Fruit fly (Drosophila melanogaster) Kc167 (cell line): ENCODE results near the gene Lsd-1.

Experiments used
- Myc ChIP-seq: fragments of >200 bp; optimal IDR thresholded peaks from 2 replicates; lab custom pipeline; 2017; ENCODE audit warnings: missing external identifiers
- Sin3A ChIP-seq: fragments of >200 bp; optimal IDR thresholded peaks from 2 replicates; lab custom pipeline; 2018; ENCODE audit warnings: missing external identifiers
- h ChIP-seq: fragments of >200 bp; optimal IDR thresholded peaks from 3 replicates; lab custom pipeline; 2018; ENCODE audit warnings: missing external identifiers
- insv ChIP-seq: fragments of >200 bp; optimal IDR thresholded peaks from 3 replicates; lab custom pipeline; 2018; ENCODE audit warnings: missing external identifiers
- psq ChIP-seq: fragments of >200 bp; optimal IDR thresholded peaks from 2 replicates; lab custom pipeline; 2017; ENCODE audit warnings: missing external identifiers
- ttk ChIP-seq: sonication (Bioruptor generic); optimal IDR thresholded peaks from 2 replicates; lab custom pipeline; 2017; ENCODE audit warnings: missing external identifiers

The Lsd-1 gene

DNA sequence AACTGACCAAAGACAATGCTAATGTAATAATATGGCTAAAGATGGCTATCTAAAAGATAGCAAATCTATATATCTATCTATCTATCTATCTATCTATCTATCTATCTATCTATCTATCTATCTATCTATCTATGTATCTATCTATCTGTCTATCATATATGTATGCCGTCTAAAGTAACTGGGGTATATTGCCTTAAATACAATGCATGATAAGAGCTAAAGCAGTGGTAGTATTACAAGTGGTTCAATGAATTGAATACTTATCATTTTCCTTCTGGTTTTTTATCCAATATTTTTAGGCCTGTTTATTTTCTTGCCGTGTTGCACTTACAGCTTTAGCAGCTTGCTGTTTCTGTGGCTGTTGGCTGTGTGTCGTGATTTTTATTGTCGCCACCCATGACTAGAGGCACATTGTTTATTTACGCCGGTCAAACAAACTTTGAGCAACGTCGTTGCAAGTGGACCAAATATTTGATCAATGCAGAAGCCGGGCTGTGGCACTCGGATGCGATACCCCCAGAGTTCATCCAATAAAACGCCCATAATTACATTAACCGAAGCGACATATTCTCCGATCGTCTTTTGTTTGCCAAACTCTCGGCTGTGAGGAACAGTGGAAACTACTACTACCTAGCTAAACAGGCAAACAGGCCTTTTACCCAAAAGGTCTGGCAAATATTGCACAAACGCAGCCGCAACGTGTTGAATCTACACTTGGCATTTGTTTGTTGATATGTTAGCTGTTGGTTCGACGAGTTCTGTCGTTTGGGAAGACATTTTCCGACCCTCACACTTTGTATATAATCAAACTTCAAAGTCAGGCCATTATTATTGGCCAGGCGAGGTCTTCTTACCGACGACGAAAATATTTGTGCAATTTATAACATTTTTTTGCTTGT, 25.7 kb upstream of the Lsd-1 start:
- no peak for TF ChIP-seq ttk
- no peak for TF ChIP-seq psq (lab: Kevin White, UChicago)
- no peak for TF ChIP-seq Sin3A (lab: Kevin White, UChicago)
- no peak for TF ChIP-seq Myc
- TF ChIP-seq insv (lab: Kevin White, UChicago) = no peak
- no peak for TF ChIP-seq h (lab: Kevin White, UChicago)

- no peak for TF ChIP-seq Sin3A (lab: Kevin White, UChicago)
- no peak for TF ChIP-seq psq (lab: Kevin White, UChicago)
- TF ChIP-seq ttk = no peak
- no peak for TF ChIP-seq insv (lab: Kevin White, UChicago)
- TF ChIP-seq Myc = no peak
- no peak for TF ChIP-seq h (lab: Kevin White, UChicago)
Measured at dm6 chr3R:23740968-23741367, 22.7 kb upstream of the Lsd-1 start.

DNA sequence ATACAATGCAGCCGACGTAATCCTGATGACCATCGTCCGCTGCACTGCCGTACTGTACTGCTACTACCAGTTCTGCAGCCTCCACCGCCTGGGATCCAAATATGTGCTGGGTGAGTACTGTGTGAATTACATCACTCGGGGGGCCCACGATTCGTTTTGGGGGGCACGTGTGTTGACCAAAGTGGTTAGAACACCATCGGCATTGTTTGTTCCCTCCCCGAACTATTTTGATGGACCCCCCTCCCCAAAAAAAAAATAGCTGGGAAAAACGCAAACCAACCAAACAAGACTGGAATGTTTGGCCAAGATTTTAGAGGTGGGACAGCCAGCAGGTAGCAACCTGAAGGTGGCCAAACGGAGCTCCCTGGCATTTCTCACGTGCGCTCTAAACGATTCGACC, 16.2 kb upstream of the Lsd-1 start:
- TF ChIP-seq ttk (no peak), insv (lab: Kevin White, UChicago) (no peak)

DNA sequence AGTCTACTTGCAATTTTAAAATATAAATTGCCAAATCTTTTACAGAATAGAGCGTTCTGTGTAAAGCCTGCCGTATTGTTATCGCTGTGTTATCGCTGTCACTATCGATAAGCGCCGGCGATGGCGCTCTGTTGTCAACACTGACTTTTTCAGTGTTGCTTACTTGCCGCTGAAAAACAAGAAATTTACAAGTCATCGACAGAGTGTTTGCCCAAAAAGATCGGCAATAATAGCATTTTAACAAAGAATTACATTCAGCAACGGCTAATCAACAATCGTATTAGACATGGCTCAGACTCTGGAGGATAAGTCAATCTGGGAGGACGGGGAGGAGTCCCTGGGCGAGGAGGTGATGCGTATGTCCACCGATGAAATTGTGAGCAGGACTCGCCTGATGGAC, 10.9 kb upstream of the Lsd-1 start, which contains the start of the genes RanBP3 and Rpt5:
TSS of gene RanBP3 (minus strand) at position 107 of the 400 bp plus-strand sequence.
TSS of gene Rpt5 (plus strand) at position 149 of the 400 bp plus-strand sequence.
- TF ChIP-seq h (lab: Kevin White, UChicago) (no peak), Sin3A (lab: Kevin White, UChicago) (no peak), ttk (no peak), insv (lab: Kevin White, UChicago) (no peak), Myc (no peak), psq (lab: Kevin White, UChicago) (no peak)

DNA sequence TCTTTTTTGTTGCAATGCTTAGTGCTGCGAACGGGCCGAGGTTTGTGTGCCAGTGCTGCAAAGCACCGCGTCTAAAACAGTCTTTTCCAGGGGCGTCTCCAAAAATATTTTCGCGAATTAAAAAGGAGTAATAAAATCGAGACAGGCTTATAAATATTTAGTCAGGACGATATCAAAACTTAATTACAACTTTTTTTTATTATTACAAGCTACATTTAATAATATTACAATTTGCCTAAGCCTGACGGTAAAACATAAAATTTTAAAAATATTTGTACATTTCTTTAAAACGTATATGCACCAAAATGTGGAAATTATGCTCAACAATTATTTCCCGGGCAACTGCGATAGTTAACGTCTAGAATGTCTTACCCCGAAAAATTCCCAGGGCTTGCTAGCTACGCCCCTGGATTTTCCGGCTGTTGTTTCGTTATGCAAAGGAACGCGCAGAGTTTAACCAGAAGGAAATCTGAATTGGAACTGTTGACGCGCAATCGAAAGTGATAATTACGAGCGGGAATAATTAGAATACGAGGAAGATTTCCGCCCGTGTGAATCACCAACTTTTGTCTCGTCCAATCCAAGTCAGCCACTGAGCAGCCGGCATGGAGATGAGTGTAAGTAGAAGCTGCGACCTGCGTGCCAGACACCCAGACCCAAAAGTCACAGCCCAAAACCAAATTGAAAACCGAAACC, 5.6 kb upstream of the Lsd-1 start, which contains the start of the genes PTPMT1 and Hrd3:
TSS of gene PTPMT1 (plus strand) at position 428 of the 696 bp plus-strand sequence.
TSS of gene Hrd3 (minus strand) at position 646 of the 696 bp plus-strand sequence.
- no peak for TF ChIP-seq ttk
- TF ChIP-seq Sin3A (lab: Kevin White, UChicago) = no peak
- TF ChIP-seq Myc = no peak
- TF ChIP-seq insv (lab: Kevin White, UChicago) = no peak
- no peak for TF ChIP-seq psq (lab: Kevin White, UChicago)
- TF ChIP-seq h (lab: Kevin White, UChicago) = no peak

DNA sequence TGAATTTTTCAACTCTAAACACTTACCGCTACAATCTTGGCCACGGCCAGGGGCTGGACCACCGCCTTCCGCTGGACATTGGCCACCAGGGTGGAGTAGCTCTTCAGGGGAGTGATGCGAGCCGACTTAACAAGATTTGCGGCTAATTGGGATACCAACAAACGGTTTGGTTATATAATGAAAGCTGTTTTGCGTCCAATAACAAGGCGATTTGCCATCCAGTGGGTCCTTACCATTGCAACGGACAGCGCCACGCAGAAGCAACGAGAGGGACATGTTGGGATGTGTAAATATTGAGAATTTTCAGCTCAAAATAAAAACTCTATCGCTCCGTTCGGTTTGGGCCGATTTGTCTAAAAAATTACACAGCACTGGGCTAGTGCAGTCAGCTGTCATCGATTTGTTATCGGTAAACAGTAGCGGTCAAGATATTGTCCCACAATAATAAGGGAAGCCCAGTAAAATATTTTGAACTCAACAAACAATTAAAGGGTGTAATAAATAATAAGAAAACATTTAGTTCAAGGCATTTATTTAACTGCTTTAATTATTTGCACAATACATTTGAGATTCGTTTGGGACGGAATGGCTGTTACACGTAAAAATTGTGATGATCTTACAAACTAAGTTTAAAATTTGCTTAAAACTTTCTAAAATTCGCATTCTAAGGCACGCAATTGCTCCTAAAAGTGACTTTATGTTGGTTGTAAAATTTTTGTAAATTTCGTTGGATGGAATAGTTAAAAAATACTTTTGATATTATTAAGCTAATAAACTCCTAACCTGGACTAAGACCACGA, 3.2 kb upstream of the Lsd-1 start, which contains the start of gene SdhD:
TSS of gene SdhD (minus strand) at position 382 of the 800 bp plus-strand sequence.
- TF ChIP-seq h (lab: Kevin White, UChicago) = no peak
- TF ChIP-seq insv (lab: Kevin White, UChicago) = no peak
- TF ChIP-seq Myc = no peak
- no peak for TF ChIP-seq ttk
- no peak for TF ChIP-seq Sin3A (lab: Kevin White, UChicago)
- TF ChIP-seq psq (lab: Kevin White, UChicago) = no peak

DNA sequence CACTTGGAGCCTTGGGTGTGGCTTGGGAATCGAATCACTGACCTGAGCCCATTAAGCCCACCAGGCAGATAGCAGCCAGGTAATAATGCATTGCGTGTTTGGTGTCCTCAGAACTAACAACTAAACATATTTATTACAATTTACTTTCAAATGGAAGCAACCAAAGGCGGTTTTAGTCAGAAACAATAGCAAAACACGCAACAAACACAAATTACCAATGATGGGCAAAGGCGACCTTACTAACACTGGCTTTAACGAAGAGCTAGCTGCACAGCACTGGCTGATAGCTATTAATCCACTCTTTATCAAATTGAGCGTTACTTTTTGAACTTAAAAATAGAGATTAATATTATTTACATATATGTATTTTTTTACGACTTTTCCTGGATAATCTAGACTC, 642 bp upstream of the Lsd-1 start, which contains the start of gene udt:
TSS of gene udt (minus strand) at position 249 of the 400 bp plus-strand sequence.
- TF ChIP-seq Myc (no peak), psq (lab: Kevin White, UChicago) (no peak), insv (lab: Kevin White, UChicago) (no peak), h (lab: Kevin White, UChicago) (no peak), ttk (no peak)

- no peak for TF ChIP-seq ttk
- no peak for TF ChIP-seq Sin3A (lab: Kevin White, UChicago)
- no peak for TF ChIP-seq psq (lab: Kevin White, UChicago)
- TF ChIP-seq insv (lab: Kevin White, UChicago) = no peak
Measured at dm6 chr3R:23767417-23767853, 3.8 kb downstream of the Lsd-1 start, which contains the start of the genes CG10214 and CG10375. Gene CG10214, minus strand, starts transcription at chr3R:23767488. Gene CG10375, plus strand, starts transcription at chr3R:23767712.

DNA sequence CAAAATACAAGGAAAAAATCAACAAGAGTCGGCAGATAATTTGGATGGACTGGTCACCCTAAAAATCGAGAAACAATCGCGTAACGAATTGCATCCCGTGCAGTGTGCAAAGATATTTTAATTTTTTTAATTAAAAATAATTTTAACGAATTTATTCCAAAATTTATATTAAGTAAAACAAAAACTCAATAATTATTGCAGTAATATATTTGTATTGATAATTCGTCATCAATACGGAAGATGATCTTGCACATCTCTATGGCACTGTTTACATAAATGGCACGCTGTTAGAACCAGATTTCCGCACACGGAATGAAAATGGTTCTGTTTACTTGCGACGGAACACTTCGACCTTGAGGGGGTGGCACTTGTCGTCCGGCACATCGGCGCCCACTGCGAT, 9.2 kb downstream of the Lsd-1 start, which contains the start of gene tst:
TSS of gene tst (minus strand) at position 52 of the 400 bp plus-strand sequence.
- TF ChIP-seq ttk = no peak
- no peak for TF ChIP-seq Myc
- no peak for TF ChIP-seq psq (lab: Kevin White, UChicago)
- no peak for TF ChIP-seq h (lab: Kevin White, UChicago)
- TF ChIP-seq Sin3A (lab: Kevin White, UChicago) = no peak
- no peak for TF ChIP-seq insv (lab: Kevin White, UChicago)

DNA sequence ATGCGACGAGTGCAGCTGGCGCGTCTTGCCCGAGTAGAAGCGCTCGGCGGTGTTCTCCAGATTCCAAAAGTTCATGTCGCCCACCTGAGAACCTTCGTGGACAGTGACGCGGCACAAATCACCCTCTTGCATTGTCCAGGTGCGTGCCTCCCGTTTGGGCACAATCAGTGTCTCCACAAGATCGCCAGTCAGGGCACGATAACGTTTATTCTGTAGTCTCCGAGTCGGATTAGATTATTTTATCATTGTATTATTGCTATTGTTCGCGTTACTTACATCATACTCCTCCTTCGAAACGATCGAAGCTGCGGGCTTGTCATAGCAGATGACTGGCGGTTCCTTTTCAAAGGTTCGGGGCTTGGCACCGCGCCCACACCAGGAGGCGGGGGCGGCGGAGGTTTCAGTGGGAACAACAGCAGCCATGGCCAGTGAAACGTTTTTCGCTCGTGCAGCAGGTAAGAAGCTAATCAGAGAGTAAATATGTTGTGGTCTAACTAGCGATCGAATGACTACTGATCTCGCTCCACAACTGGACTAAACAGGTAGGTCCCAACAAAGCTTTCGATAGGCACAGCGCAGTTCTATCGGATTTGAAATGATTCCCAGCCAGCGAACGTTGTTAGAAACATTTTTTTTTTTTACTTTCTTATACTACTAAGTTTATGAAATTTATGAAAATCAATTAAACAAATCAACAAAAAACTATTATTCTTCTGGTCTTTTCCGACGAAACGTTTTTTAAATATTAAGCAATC, 10.1 kb downstream of the Lsd-1 start, which contains the start of gene CG10208:
TSS of gene CG10208 (minus strand) at position 518 of the 755 bp plus-strand sequence.
- TF ChIP-seq ttk (no peak), psq (lab: Kevin White, UChicago) (no peak), Sin3A (lab: Kevin White, UChicago) (no peak), h (lab: Kevin White, UChicago) (no peak)
